Fruit fly (Drosophila melanogaster): Measurements from ENCODE around the gene mmy.

DNA sequence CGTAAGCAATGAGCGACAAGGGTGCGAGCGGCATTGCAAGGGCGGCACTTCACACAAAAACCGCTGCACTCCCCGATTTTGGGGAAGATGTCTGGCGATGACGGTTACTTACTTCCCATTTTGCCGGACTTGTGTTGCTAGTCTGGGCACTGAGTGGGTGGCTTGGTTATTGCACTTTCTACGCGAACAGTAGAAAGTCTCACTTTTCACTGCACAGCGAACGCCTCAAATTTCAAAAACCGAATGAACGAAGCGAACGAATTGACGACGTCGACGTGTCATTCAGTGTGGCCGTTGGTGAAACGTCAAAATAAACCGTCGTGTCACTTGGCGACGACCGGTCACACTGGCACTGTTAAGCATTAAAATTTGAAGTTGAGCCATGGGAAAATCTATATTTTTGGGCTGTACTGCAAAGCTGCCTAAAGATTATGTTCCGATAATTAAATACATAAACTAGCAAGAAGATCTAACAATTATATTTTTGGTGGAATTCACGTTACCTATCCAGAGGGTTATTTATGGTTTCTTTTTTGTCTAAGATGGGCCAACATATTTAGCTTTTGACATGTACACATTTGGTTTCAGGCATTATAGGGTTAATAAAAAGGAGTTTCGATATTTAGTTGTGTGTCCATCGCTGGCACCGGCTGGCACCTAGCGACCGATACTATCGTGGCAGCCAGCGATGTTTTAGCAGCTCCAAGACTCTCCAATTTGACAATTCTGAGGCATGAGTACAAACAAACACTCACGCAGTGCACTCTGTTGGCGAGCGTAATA is 6.7 kb upstream of the mmy start, which contains the start of the genes Sec61alpha and Daxx:
- TF ChIP-seq Clk (GFP tag; optimal IDR thresholded peaks at IDR 0.05) (peak; percentile 85), Hr96 (GFP tag; optimal IDR thresholded peaks at IDR 0.05) (peak; percentile 90), cnc (optimal IDR thresholded peaks at IDR 0.05) (no peak), Mnt (GFP tag; optimal IDR thresholded peaks at IDR 0.05) (peak; percentile 62), toe (GFP tag; optimal IDR thresholded peaks at IDR 0.05) (peak; percentile 94), Crg-1 (GFP tag; optimal IDR thresholded peaks at IDR 0.05) (peak; percentile 66), kay (GFP tag; ENCODE audit: borderline replicate concordance) (no peak), CG5204 (GFP tag; optimal IDR thresholded peaks at IDR 0.05) (no peak), pad (GFP tag; optimal IDR thresholded peaks at IDR 0.05) (peak; percentile 45), CG12768 (GFP tag; optimal IDR thresholded peaks at IDR 0.05) (peak; percentile 70), ovo (GFP tag; optimal IDR thresholded peaks at IDR 0.05) (peak; percentile 68), cic (GFP tag; optimal IDR thresholded peaks at IDR 0.05) (no peak), CG14711 (tag; optimal IDR thresholded peaks at IDR 0.05) (peak; percentile 74), CG7045 (GFP tag; optimal IDR thresholded peaks at IDR 0.05) (peak; percentile 61)

All from whole organism, adult.